Worm (Caenorhabditis elegans) whole organism, L4 larva: ENCODE results near the gene C43H6.4.

Experiments
- F26F4.8 ChIP-seq: fragments of 200-800 bp; sonication (Bioruptor generic); conservative IDR thresholded peaks from 2 replicates; pipeline ENCODE4 v1.3.6; 2022; ENCODE audit warnings: missing genetic modification characterization, missing compliant biosample characterization
- F44E2.7 ChIP-seq: fragments of 200-800 bp; sonication (Bioruptor generic); IDR thresholded peaks from 2 replicates; pipeline ENCODE4 v2.1.2; 2022; ENCODE audit warnings: missing genetic modification characterization, missing compliant biosample characterization
- T26A8.4 ChIP-seq: fragments of 200-800 bp; sonication (Bioruptor generic); IDR thresholded peaks from 2 replicates; pipeline ENCODE4 v1.3.6; 2022; ENCODE audit warnings: missing genetic modification characterization, missing compliant biosample characterization
- Y48G9A.11 ChIP-seq: fragments of 200-800 bp; sonication (Bioruptor generic); IDR thresholded peaks from 2 replicates; pipeline ENCODE4 v1.3.6; 2022; ENCODE audit warnings: missing genetic modification reagents, missing genetic modification characterization, missing compliant biosample characterization
- Y75B8A.6 ChIP-seq: fragments of 200-800 bp; sonication (Bioruptor generic); IDR thresholded peaks from 2 replicates; pipeline ENCODE4 v1.3.6; 2022; ENCODE audit warnings: missing genetic modification reagents, missing genetic modification characterization, missing compliant biosample characterization
- ZK337.2 ChIP-seq: fragments of 200-800 bp; sonication (Bioruptor generic); IDR thresholded peaks from 2 replicates; pipeline ENCODE4 v1.3.6; 2022; ENCODE audit warnings: missing genetic modification reagents, missing genetic modification characterization, missing compliant biosample characterization
- ZK546.5 ChIP-seq, 2 experiments: sonication (generic microtip); optimal IDR thresholded peaks; 2 replicates each; lab custom pipeline; 2017; ENCODE audit warnings: missing biosample characterization in 2 of 2, missing genetic modification characterization in 2 of 2
- aha-1 ChIP-seq: fragments of 150-350 bp; peaks from one replicate; lab custom pipeline; 2014; ENCODE audit warnings: missing biosample characterization, missing genetic modification characterization
- aly-2 ChIP-seq: sonication (generic microtip); optimal IDR thresholded peaks from 2 replicates; lab custom pipeline; 2018; ENCODE audit warnings: missing biosample characterization, missing genetic modification characterization
- ama-1 ChIP-seq: fragments of 150-350 bp; optimal IDR thresholded peaks from 2 replicates; lab custom pipeline; 2014; ENCODE audit warnings: inconsistent platforms, mixed read lengths
- arid-1 ChIP-seq: fragments of 200-800 bp; sonication (Bioruptor generic); conservative IDR thresholded peaks from 2 replicates; pipeline ENCODE4 v1.3.6; 2022; ENCODE audit warnings: missing genetic modification reagents, missing genetic modification characterization, missing compliant biosample characterization
- attf-4 ChIP-seq: sonication (generic microtip); optimal IDR thresholded peaks from 3 replicates; lab custom pipeline; 2017; ENCODE audit warnings: missing biosample characterization, missing genetic modification characterization
- ceh-28 ChIP-seq: fragments of 150-350 bp; optimal IDR thresholded peaks from 2 replicates; lab custom pipeline; 2014; ENCODE audit warnings: missing biosample characterization, missing genetic modification reagents, missing genetic modification characterization
- ceh-32 ChIP-seq: sonication (generic microtip); optimal IDR thresholded peaks from 2 replicates; lab custom pipeline; 2016; ENCODE audit warnings: mild to moderate bottlenecking, missing genetic modification characterization, missing compliant biosample characterization; ENCODE audit not compliant: poor library complexity
- ceh-44 ChIP-seq: fragments of 200-800 bp; sonication (Bioruptor generic); IDR thresholded peaks from 2 replicates; pipeline ENCODE4 v1.3.6; 2022; ENCODE audit warnings: missing genetic modification reagents, missing genetic modification characterization, missing compliant biosample characterization
- cey-2 ChIP-seq: sonication (generic microtip); optimal IDR thresholded peaks from 3 replicates; lab custom pipeline; 2017; ENCODE audit warnings: missing genetic modification characterization, mild to moderate bottlenecking, missing compliant biosample characterization, antibody characterized with exemption, borderline replicate concordance; ENCODE audit not compliant: insufficient read depth
- daf-16 ChIP-seq, 3 experiments: sonication (generic microtip); optimal IDR thresholded peaks; 2 replicates each; lab custom pipeline; 2016 to 2017; ENCODE audit warnings: missing genetic modification characterization in 3 of 3, missing genetic modification reagents in 3 of 3, mild to moderate bottlenecking in 2 of 3, missing compliant biosample characterization in 2 of 3, missing biosample characterization in 1 of 3, moderate library complexity in 1 of 3
- dmd-6 ChIP-seq: fragments of 200-800 bp; sonication (Bioruptor generic); IDR thresholded peaks from 2 replicates; pipeline ENCODE4 v1.3.6; 2022; ENCODE audit warnings: missing genetic modification reagents, missing genetic modification characterization, missing compliant biosample characterization
- dpl-1 ChIP-seq: fragments of 150-350 bp; optimal IDR thresholded peaks from 2 replicates; lab custom pipeline; 2014; ENCODE audit warnings: missing biosample characterization, missing genetic modification reagents, missing genetic modification characterization
- dve-1 ChIP-seq: sonication (generic microtip); optimal IDR thresholded peaks from 2 replicates; lab custom pipeline; 2017; ENCODE audit warnings: antibody characterized with exemption, mild to moderate bottlenecking, missing genetic modification characterization, missing compliant biosample characterization; ENCODE audit not compliant: insufficient read depth
- fos-1 ChIP-seq: fragments of 150-350 bp; optimal IDR thresholded peaks from 2 replicates; lab custom pipeline; 2014; ENCODE audit warnings: missing biosample characterization, missing genetic modification characterization
- gei-8 ChIP-seq: fragments of 200-800 bp; sonication (Bioruptor generic); optimal IDR thresholded peaks from 2 replicates; lab custom pipeline; 2018; ENCODE audit warnings: mild to moderate bottlenecking, missing genetic modification characterization, missing compliant biosample characterization
- hif-1 ChIP-seq, 2 experiments: sonication (generic microtip); optimal IDR thresholded peaks; 2 replicates each; lab custom pipeline; 2016 to 2017; ENCODE audit warnings: missing compliant biosample characterization in 2 of 2, missing genetic modification characterization in 2 of 2, missing genetic modification reagents in 2 of 2, missing genotype in 2 of 2, mild to moderate bottlenecking in 1 of 2
- hmg-1.1 ChIP-seq: fragments of 200-800 bp; sonication (Bioruptor generic); IDR thresholded peaks from 2 replicates; pipeline ENCODE4 v1.3.6; 2022; ENCODE audit warnings: missing genetic modification reagents, missing genetic modification characterization, missing compliant biosample characterization
- jun-1 ChIP-seq: fragments of 150-350 bp; optimal IDR thresholded peaks from 2 replicates; lab custom pipeline; 2014; ENCODE audit warnings: missing biosample characterization, missing genetic modification reagents, missing genetic modification characterization
- lim-7 ChIP-seq: fragments of 200-800 bp; sonication (Bioruptor generic); IDR thresholded peaks from 2 replicates; pipeline ENCODE4 v1.3.6; 2022; ENCODE audit warnings: missing genetic modification characterization, missing compliant biosample characterization
- madf-5 ChIP-seq, 2 experiments: fragments of 200-800 bp; sonication (Bioruptor generic); IDR thresholded peaks; 2 replicates each; pipeline ENCODE4 v1.3.6; 2022; ENCODE audit warnings: missing compliant biosample characterization in 2 of 2, missing genetic modification characterization in 2 of 2
- mdl-1 ChIP-seq, 2 experiments: fragments of 150-350 bp in 1 of 2; sonication (generic microtip) in 1 of 2; optimal IDR thresholded peaks; 2 replicates each; lab custom pipeline; 2014 to 2017; ENCODE audit warnings: missing biosample characterization in 2 of 2, missing genetic modification characterization in 2 of 2
- mdt-29 ChIP-seq: fragments of 200-800 bp; sonication (Bioruptor generic); IDR thresholded peaks from 2 replicates; pipeline ENCODE4 v1.3.6; 2022; ENCODE audit warnings: missing genetic modification reagents, missing genetic modification characterization, missing compliant biosample characterization
- mes-2 ChIP-seq: sonication (generic microtip); optimal IDR thresholded peaks from 2 replicates; lab custom pipeline; 2016; ENCODE audit warnings: missing genotype, mild to moderate bottlenecking, missing genetic modification characterization, missing compliant biosample characterization; ENCODE audit not compliant: poor library complexity, severe bottlenecking
- nhr-11 ChIP-seq: fragments of 150-350 bp; optimal IDR thresholded peaks from 2 replicates; lab custom pipeline; 2014; ENCODE audit warnings: missing biosample characterization, missing genetic modification characterization
- nhr-237 ChIP-seq: sonication (generic microtip); optimal IDR thresholded peaks from 2 replicates; lab custom pipeline; 2017; ENCODE audit warnings: missing biosample characterization, missing genetic modification characterization
- nhr-25 ChIP-seq: sonication (generic microtip); optimal IDR thresholded peaks from 2 replicates; lab custom pipeline; 2017; ENCODE audit warnings: missing genetic modification characterization, mild to moderate bottlenecking, missing compliant biosample characterization, antibody characterized with exemption, moderate library complexity, borderline replicate concordance; ENCODE audit not compliant: insufficient read depth
- nhr-28 ChIP-seq: fragments of 150-350 bp; optimal IDR thresholded peaks from 2 replicates; lab custom pipeline; 2014; ENCODE audit warnings: missing biosample characterization, missing genetic modification characterization
- nhr-42 ChIP-seq: fragments of 200-800 bp; sonication (Bioruptor generic); IDR thresholded peaks from 2 replicates; pipeline ENCODE4 v1.3.6; 2022; ENCODE audit warnings: missing genetic modification characterization, missing compliant biosample characterization
- nhr-48 ChIP-seq: sonication (generic microtip); optimal IDR thresholded peaks from 2 replicates; lab custom pipeline; 2016; ENCODE audit warnings: mild to moderate bottlenecking, missing genetic modification characterization, missing compliant biosample characterization
- nhr-76 ChIP-seq: fragments of 150-350 bp; optimal IDR thresholded peaks from 2 replicates; lab custom pipeline; 2014; ENCODE audit warnings: missing biosample characterization, missing genetic modification characterization
- nhr-77 ChIP-seq: fragments of 150-350 bp; optimal IDR thresholded peaks from 2 replicates; lab custom pipeline; 2014; ENCODE audit warnings: missing biosample characterization, missing genetic modification characterization
- pha-4 ChIP-seq, 2 experiments: fragments of 150-350 bp in 1 of 2; fragments of 200-800 bp in 1 of 2; sonication (Bioruptor generic) in 1 of 2; IDR thresholded peaks in 1 of 2; optimal IDR thresholded peaks in 1 of 2; 2 replicates each; pipeline versions ENCODE4 v1.3.6 to Lab custom; 2014 to 2022; ENCODE audit warnings: missing genetic modification characterization in 2 of 2, missing genetic modification reagents in 2 of 2, missing biosample characterization in 1 of 2, missing compliant biosample characterization in 1 of 2
- php-3 ChIP-seq: fragments of 200-800 bp; sonication (Bioruptor generic); IDR thresholded peaks from 2 replicates; pipeline ENCODE4 v1.3.6; 2022; ENCODE audit warnings: missing genetic modification reagents, missing genetic modification characterization, missing compliant biosample characterization
- saeg-2 ChIP-seq: fragments of 200-800 bp; sonication (Bioruptor generic); IDR thresholded peaks from 2 replicates; pipeline ENCODE4 v1.3.6; 2022; ENCODE audit warnings: missing genetic modification reagents, missing genetic modification characterization, missing compliant biosample characterization
- sdz-12 ChIP-seq: fragments of 200-800 bp; sonication (Bioruptor generic); optimal IDR thresholded peaks from 2 replicates; lab custom pipeline; 2018; ENCODE audit warnings: mild to moderate bottlenecking, missing genetic modification characterization, missing compliant biosample characterization
- spr-1 ChIP-seq: sonication (generic microtip); optimal IDR thresholded peaks from 2 replicates; lab custom pipeline; 2016; ENCODE audit warnings: mild to moderate bottlenecking, missing genetic modification characterization, missing compliant biosample characterization
- unc-130 ChIP-seq: sonication (generic microtip); optimal IDR thresholded peaks from 2 replicates; lab custom pipeline; 2016; ENCODE audit warnings: missing genetic modification reagents, missing genetic modification characterization, missing compliant biosample characterization
- unc-39 ChIP-seq: sonication (generic microtip); optimal IDR thresholded peaks from 2 replicates; lab custom pipeline; 2017; ENCODE audit warnings: missing biosample characterization, missing genetic modification characterization
- zag-1 ChIP-seq: fragments of 150-350 bp; optimal IDR thresholded peaks from 2 replicates; lab custom pipeline; 2014; ENCODE audit warnings: missing biosample characterization, missing genetic modification characterization
- zfp-2 ChIP-seq: sonication (generic microtip); optimal IDR thresholded peaks from 2 replicates; lab custom pipeline; 2016; ENCODE audit warnings: mild to moderate bottlenecking, missing genetic modification characterization, missing compliant biosample characterization
- zfp-3 ChIP-seq: fragments of 200-800 bp; sonication (Bioruptor generic); conservative IDR thresholded peaks from 2 replicates; pipeline ENCODE4 v1.3.6; 2022; ENCODE audit warnings: missing genetic modification reagents, missing genetic modification characterization, missing compliant biosample characterization
- zip-2 ChIP-seq: fragments of 150-350 bp; optimal IDR thresholded peaks from 2 replicates; lab custom pipeline; 2014; ENCODE audit warnings: missing biosample characterization, missing genetic modification characterization

The C43H6.4 gene

ce11 chrX:2364703-2365299 is 39.0 kb upstream of the C43H6.4 start (continued):
- TF ChIP-seq zip-2 (tag; lab: Kevin White, UChicago), result peak; percentile 91
- peak; percentile 74 for TF ChIP-seq zag-1 (tag; lab: Kevin White, UChicago)
- TF ChIP-seq nhr-76, result peak; percentile 67
- TF ChIP-seq Y48G9A.11 (GFP tag; lab: Robert Waterston, UW), result no peak
- TF ChIP-seq unc-39, result no peak
- TF ChIP-seq mes-2 (tag; lab: Kevin White, UChicago), result peak; percentile 88
- TF ChIP-seq F44E2.7 (GFP tag; lab: Robert Waterston, UW), result no peak
- TF ChIP-seq hmg-1.1 (GFP tag; lab: Robert Waterston, UW), result peak; percentile 98
- TF ChIP-seq daf-16 (GFP tag; optimal IDR thresholded peaks at IDR 0.05; lab: Kevin White, UChicago), result peak; percentile 80 to 94
- TF ChIP-seq daf-16 (tag; optimal IDR thresholded peaks at IDR 0.05; lab: Kevin White, UChicago), result peak; percentile 90
- peak; percentile 33 to 50 for TF ChIP-seq hif-1 (tag; optimal IDR thresholded peaks at IDR 0.05; lab: Kevin White, UChicago)
- peak; percentile 80 for TF ChIP-seq pha-4 (GFP tag; IDR thresholded peaks at IDR 0.05; lab: Robert Waterston, UW)
- TF ChIP-seq pha-4 (tag; optimal IDR thresholded peaks at IDR 0.05; lab: Kevin White, UChicago), result no peak
- no peak for TF ChIP-seq sdz-12 (GFP tag; lab: Kevin White, UChicago)
- TF ChIP-seq Y75B8A.6 (GFP tag; lab: Robert Waterston, UW), result no peak; the same call in 1 of the 2 replicates
- TF ChIP-seq ceh-44 (GFP tag; lab: Robert Waterston, UW), result no peak
- peak; percentile 62 for TF ChIP-seq ceh-28
- peak; percentile 91 for TF ChIP-seq nhr-48 (tag; lab: Kevin White, UChicago)
- peak; percentile 85 for TF ChIP-seq dmd-6
- peak; percentile 94 for TF ChIP-seq jun-1 (tag; lab: Kevin White, UChicago)
- no peak for TF ChIP-seq F26F4.8
- no peak for TF ChIP-seq aly-2 (tag; lab: Kevin White, UChicago)
- TF ChIP-seq unc-130 (GFP tag; lab: Kevin White, UChicago), result no peak
- TF ChIP-seq attf-4 (tag; lab: Kevin White, UChicago), result no peak
- peak; percentile 64 for TF ChIP-seq zfp-2 (tag; lab: Kevin White, UChicago)
- peak; percentile 27 for TF ChIP-seq aha-1 (tag; lab: Kevin White, UChicago)
- peak; percentile 73; the same call in 1 of the 2 replicates for TF ChIP-seq saeg-2 (GFP tag; lab: Robert Waterston, UW)
- peak; percentile 99 for TF ChIP-seq nhr-77 (tag; lab: Kevin White, UChicago)
- no peak for TF ChIP-seq madf-5 (GFP tag; IDR thresholded peaks at IDR 0.05; lab: Robert Waterston, UW)
- peak; percentile 75 for TF ChIP-seq nhr-237 (tag; lab: Kevin White, UChicago)
- TF ChIP-seq fos-1 (tag; lab: Kevin White, UChicago), result peak; percentile 63
- peak; percentile 82 for TF ChIP-seq nhr-28 (tag; lab: Kevin White, UChicago)
- peak; percentile 97 for TF ChIP-seq T26A8.4
- no peak for TF ChIP-seq gei-8
- peak; percentile 72 for TF ChIP-seq ZK337.2 (GFP tag; lab: Robert Waterston, UW)
- TF ChIP-seq cey-2 (tag; lab: Kevin White, UChicago), result peak; percentile 59
- TF ChIP-seq mdt-29 (GFP tag; lab: Robert Waterston, UW), result peak; percentile 44; the same call in 1 of the 2 replicates
- peak; percentile 13 for TF ChIP-seq nhr-25 (tag; lab: Kevin White, UChicago)
- peak; percentile 91 for TF ChIP-seq php-3 (GFP tag; lab: Robert Waterston, UW)
- TF ChIP-seq arid-1 (GFP tag; lab: Robert Waterston, UW), result peak; percentile 60
- peak; percentile 97 for TF ChIP-seq dve-1 (tag; lab: Kevin White, UChicago)
- TF ChIP-seq ama-1 (lab: Kevin White, UChicago), result no peak
- TF ChIP-seq spr-1 (tag; lab: Kevin White, UChicago), result peak; percentile 95
- TF ChIP-seq mdl-1 (tag; optimal IDR thresholded peaks at IDR 0.05; lab: Kevin White, UChicago), result peak; percentile 84
- peak; percentile 70 for TF ChIP-seq nhr-11 (tag; lab: Kevin White, UChicago)
- peak; percentile 48 for TF ChIP-seq ceh-32 (tag; lab: Kevin White, UChicago)
- peak; percentile 95 for TF ChIP-seq nhr-42
- peak; percentile 84 for TF ChIP-seq zfp-3 (GFP tag; lab: Robert Waterston, UW)
- peak; percentile 59 for TF ChIP-seq dpl-1
- peak in 1 of 2 experiments; percentile 37 for TF ChIP-seq ZK546.5 (tag; optimal IDR thresholded peaks at IDR 0.05; lab: Kevin White, UChicago)
- no peak for TF ChIP-seq lim-7 (GFP tag; lab: Robert Waterston, UW)
